Worm (Caenorhabditis elegans) whole organism, L1 larva: ENCODE measurements around the gene C03B1.1.

Experiments
- C04F5.9 ChIP-seq: sonication (generic microtip); optimal IDR thresholded peaks from 2 replicates; lab custom pipeline; 2016; ENCODE audit warnings: missing genetic modification characterization, missing compliant biosample characterization
- C16A3.4 ChIP-seq: fragments of 150-350 bp; optimal IDR thresholded peaks from 2 replicates; lab custom pipeline; 2014; ENCODE audit warnings: missing biosample characterization, missing genetic modification characterization
- F16B12.6 ChIP-seq: fragments of 150-350 bp; optimal IDR thresholded peaks from 2 replicates; lab custom pipeline; 2014; ENCODE audit warnings: missing biosample characterization, missing genetic modification characterization
- alr-1 ChIP-seq: fragments of 200-800 bp; sonication (Bioruptor generic); optimal IDR thresholded peaks from 2 replicates; lab custom pipeline; 2018; ENCODE audit warnings: borderline replicate concordance, mild to moderate bottlenecking, missing genetic modification characterization, missing compliant biosample characterization
- blmp-1 ChIP-seq: fragments of 150-350 bp; optimal IDR thresholded peaks from 2 replicates; lab custom pipeline; 2014; ENCODE audit warnings: missing biosample characterization, missing genetic modification characterization
- ceh-90 ChIP-seq: sonication (generic microtip); optimal IDR thresholded peaks from 2 replicates; lab custom pipeline; 2016; ENCODE audit warnings: missing genetic modification characterization, missing compliant biosample characterization
- dpl-1 ChIP-seq, 3 experiments: fragments of 150-350 bp in 2 of 3; sonication (generic microtip) in 1 of 3; optimal IDR thresholded peaks; 2 replicates each; lab custom pipeline; 2014 to 2017; ENCODE audit warnings: missing biosample characterization in 3 of 3, missing genetic modification characterization in 3 of 3, missing genetic modification reagents in 3 of 3
- efl-1 ChIP-seq, 4 experiments: fragments of 150-350 bp; optimal IDR thresholded peaks in 3 of 4; peaks in 1 of 4; 1 replicate in 1 of 4; 2 replicates in 3 of 4; lab custom pipeline; 2014; ENCODE audit warnings: missing biosample characterization in 2 of 4, missing genetic modification characterization in 2 of 4, missing genetic modification reagents in 2 of 4
- egl-13 ChIP-seq: sonication (generic microtip); optimal IDR thresholded peaks from 2 replicates; lab custom pipeline; 2016; ENCODE audit warnings: missing genotype, missing genetic modification reagents, missing genetic modification characterization, missing compliant biosample characterization
- egl-27 ChIP-seq, 2 experiments: fragments of 150-350 bp in 1 of 2; sonication (generic microtip); optimal IDR thresholded peaks; 3 replicates each; lab custom pipeline; 2017 to 2018; ENCODE audit warnings: missing biosample characterization in 2 of 2, missing genetic modification characterization in 2 of 2, missing genetic modification reagents in 2 of 2
- elt-3 ChIP-seq, 6 experiments: fragments of 150-350 bp in 1 of 6; sonication (generic microtip); optimal IDR thresholded peaks; 2 replicates each; lab custom pipeline; 2017 to 2018; ENCODE audit warnings: missing biosample characterization in 6 of 6, missing genetic modification characterization in 6 of 6, inconsistent platforms in 1 of 6
- fos-1 ChIP-seq: fragments of 150-350 bp; optimal IDR thresholded peaks from 2 replicates; lab custom pipeline; 2014; ENCODE audit warnings: missing biosample characterization, missing genetic modification characterization
- grh-1 ChIP-seq: fragments of 200-800 bp; sonication (Bioruptor generic); IDR thresholded peaks from 2 replicates; pipeline ENCODE4 v1.3.6; 2022; ENCODE audit warnings: missing genetic modification reagents, missing genetic modification characterization, missing compliant biosample characterization
- hlh-17 ChIP-seq: fragments of 200-800 bp; sonication (Bioruptor generic); optimal IDR thresholded peaks from 2 replicates; lab custom pipeline; 2018; ENCODE audit warnings: missing genetic modification characterization, mild to moderate bottlenecking, missing compliant biosample characterization, moderate library complexity, borderline replicate concordance
- hlh-4 ChIP-seq: sonication (generic microtip); optimal IDR thresholded peaks from 2 replicates; lab custom pipeline; 2016; ENCODE audit warnings: mild to moderate bottlenecking, missing genetic modification characterization, missing compliant biosample characterization
- isw-1 ChIP-seq: fragments of 200-800 bp; sonication (Bioruptor generic); IDR thresholded peaks from 2 replicates; pipeline ENCODE4 v1.3.6; 2022; ENCODE audit warnings: missing genetic modification characterization, missing compliant biosample characterization
- lin-35 ChIP-seq, 2 experiments: fragments of 150-350 bp; optimal IDR thresholded peaks; 2 replicates each; lab custom pipeline; 2014; ENCODE audit warnings: missing biosample characterization in 2 of 2, missing genetic modification characterization in 2 of 2, missing genetic modification reagents in 2 of 2
- lir-3 ChIP-seq: sonication (generic microtip); optimal IDR thresholded peaks from 2 replicates; lab custom pipeline; 2016; ENCODE audit warnings: mild to moderate bottlenecking, missing genetic modification characterization, moderate library complexity, missing compliant biosample characterization; ENCODE audit not compliant: poor library complexity
- mab-9 ChIP-seq: fragments of 200-800 bp; sonication (Bioruptor generic); IDR thresholded peaks from 2 replicates; pipeline ENCODE4 v1.3.6; 2022; ENCODE audit warnings: missing genetic modification reagents, missing genetic modification characterization, missing compliant biosample characterization
- mdl-1 ChIP-seq, 2 experiments: fragments of 150-350 bp; optimal IDR thresholded peaks; 2 replicates each; lab custom pipeline; 2014 to 2017; ENCODE audit warnings: missing biosample characterization in 2 of 2, missing genetic modification characterization in 2 of 2, inconsistent platforms in 1 of 2
- mep-1 ChIP-seq: fragments of 150-350 bp; optimal IDR thresholded peaks from 2 replicates; lab custom pipeline; 2014; ENCODE audit warnings: missing biosample characterization, missing genetic modification characterization
- nhr-20 ChIP-seq: sonication (generic microtip); optimal IDR thresholded peaks from 2 replicates; lab custom pipeline; 2016; ENCODE audit warnings: mild to moderate bottlenecking, missing genetic modification characterization, missing compliant biosample characterization
- nhr-77 ChIP-seq: fragments of 150-350 bp; optimal IDR thresholded peaks from 2 replicates; lab custom pipeline; 2014; ENCODE audit warnings: missing biosample characterization, missing genetic modification characterization
- nhr-85 ChIP-seq: sonication (generic microtip); peaks from one replicate; lab custom pipeline; 2016; ENCODE audit warnings: missing genetic modification characterization, inconsistent platforms, missing compliant biosample characterization
- nhr-90 ChIP-seq: sonication (generic microtip); optimal IDR thresholded peaks from 2 replicates; lab custom pipeline; 2016; ENCODE audit warnings: mild to moderate bottlenecking, missing genetic modification characterization, missing compliant biosample characterization; ENCODE audit not compliant: poor library complexity
- pag-3 ChIP-seq: sonication (generic microtip); optimal IDR thresholded peaks from 2 replicates; lab custom pipeline; 2017; ENCODE audit warnings: missing genetic modification characterization, mild to moderate bottlenecking, missing compliant biosample characterization, antibody characterized with exemption, borderline replicate concordance; ENCODE audit not compliant: insufficient read depth
- pax-3 ChIP-seq: fragments of 200-800 bp; sonication (Bioruptor generic); optimal IDR thresholded peaks from 2 replicates; lab custom pipeline; 2018; ENCODE audit warnings: mild to moderate bottlenecking, missing genetic modification characterization, moderate library complexity, missing compliant biosample characterization
- sptf-1 ChIP-seq: fragments of 150-350 bp; optimal IDR thresholded peaks from 2 replicates; lab custom pipeline; 2014; ENCODE audit warnings: missing biosample characterization, missing genetic modification characterization
- swsn-7 ChIP-seq: sonication (generic microtip); optimal IDR thresholded peaks from 2 replicates; lab custom pipeline; 2016; ENCODE audit warnings: missing genetic modification characterization, missing compliant biosample characterization
- unc-98 ChIP-seq: fragments of 200-800 bp; sonication (Bioruptor generic); IDR thresholded peaks from 2 replicates; pipeline ENCODE4 v1.3.6; 2022; ENCODE audit warnings: missing genetic modification characterization, missing compliant biosample characterization
- vab-15 ChIP-seq: sonication (generic microtip); optimal IDR thresholded peaks from 2 replicates; lab custom pipeline; 2017; ENCODE audit warnings: missing genotype, mild to moderate bottlenecking, missing genetic modification characterization, missing compliant biosample characterization
- zag-1 ChIP-seq: fragments of 150-350 bp; optimal IDR thresholded peaks from 2 replicates; lab custom pipeline; 2014; ENCODE audit warnings: missing biosample characterization, missing genetic modification characterization
- zip-4 ChIP-seq: fragments of 200-800 bp; sonication (Bioruptor generic); optimal IDR thresholded peaks from 2 replicates; lab custom pipeline; 2018; ENCODE audit warnings: mild to moderate bottlenecking, missing genetic modification characterization, moderate library complexity, missing compliant biosample characterization

Gene C03B1.1

ce11 chrX:6374451-6374850, at the start of gene C03B1.1:
C03B1.1 (plus strand) TSS chrX:6374751.
- TF ChIP-seq efl-1 (optimal IDR thresholded peaks at IDR 0.05; lab: Kevin White, UChicago) (no peak), efl-1 (GFP tag; optimal IDR thresholded peaks at IDR 0.05 in 1 of 2; lab: Kevin White, UChicago) (peak in 1 of 2 experiments; percentile 42), dpl-1 (GFP tag; optimal IDR thresholded peaks at IDR 0.05; lab: Kevin White, UChicago) (no peak)
- TF ChIP-seq, all 84 proteins: peak for 1

- TF ChIP-seq ceh-90 (tag; lab: Kevin White, UChicago): no peak
- TF ChIP-seq efl-1 (optimal IDR thresholded peaks at IDR 0.05; lab: Kevin White, UChicago): no peak
- TF ChIP-seq efl-1 (GFP tag; optimal IDR thresholded peaks at IDR 0.05 in 1 of 2; lab: Kevin White, UChicago): peak in 1 of 2 experiments; percentile 28
- no peak for TF ChIP-seq blmp-1 (tag; lab: Kevin White, UChicago)
- TF ChIP-seq nhr-85 (tag; lab: Kevin White, UChicago): peak; percentile 70
- no peak for TF ChIP-seq nhr-90 (tag; lab: Kevin White, UChicago)
- TF ChIP-seq F16B12.6 (tag; lab: Kevin White, UChicago): no peak
These were observed 48.5 kb upstream of the C03B1.1 start, which contains the start of gene col-168 for ce11 chrX:6326088-6326487. col-168 (plus strand) TSS chrX:6326388.

DNA sequence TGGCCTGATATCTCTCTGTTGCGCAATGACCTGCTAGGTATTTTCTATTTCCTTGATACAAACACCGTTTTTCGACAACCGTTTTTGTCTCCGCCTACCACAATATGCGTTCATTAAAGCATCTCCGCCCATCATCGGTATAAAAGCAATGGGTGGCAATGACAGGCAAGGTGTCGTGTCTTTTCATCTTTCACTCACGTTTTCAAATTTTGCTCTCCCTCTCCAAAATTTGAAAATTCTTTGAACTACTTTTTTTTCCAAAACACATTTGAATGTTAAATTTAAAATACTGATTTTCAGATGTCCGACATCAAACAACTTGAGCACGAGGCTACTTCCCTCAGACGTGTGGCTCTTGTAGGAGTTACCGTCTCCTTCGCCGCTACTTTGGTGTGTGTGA, 45.7 kb upstream of the C03B1.1 start, which contains the start of gene col-169:
TSS of gene col-169 (plus strand) at position 301 of the 400 bp plus-strand sequence.
- TF ChIP-seq egl-13 (tag; lab: Kevin White, UChicago) (no peak), swsn-7 (tag; lab: Kevin White, UChicago) (no peak), nhr-77 (tag; lab: Kevin White, UChicago) (no peak), C16A3.4 (tag; lab: Kevin White, UChicago) (no peak), zag-1 (tag; lab: Kevin White, UChicago) (no peak), fos-1 (no peak), mdl-1 (tag; optimal IDR thresholded peaks at IDR 0.05; lab: Kevin White, UChicago) (no peak), efl-1 (optimal IDR thresholded peaks at IDR 0.05; lab: Kevin White, UChicago) (no peak), efl-1 (GFP tag; optimal IDR thresholded peaks at IDR 0.05 in 1 of 2; lab: Kevin White, UChicago) (no peak), zip-4 (GFP tag; lab: Kevin White, UChicago) (no peak), grh-1 (GFP tag; lab: Robert Waterston, UW) (no peak), unc-98 (GFP tag; lab: Robert Waterston, UW) (no peak), mep-1 (tag; lab: Kevin White, UChicago) (no peak), egl-27 (tag; optimal IDR thresholded peaks at IDR 0.05; lab: Kevin White, UChicago) (no peak), isw-1 (GFP tag; lab: Robert Waterston, UW) (no peak), sptf-1 (tag; lab: Kevin White, UChicago) (no peak), pax-3 (tag; lab: Kevin White, UChicago) (no peak)
- TF ChIP-seq, all 84 proteins: peak for 0

- TF ChIP-seq mab-9 (GFP tag; lab: Robert Waterston, UW): no peak
- TF ChIP-seq elt-3 (tag; optimal IDR thresholded peaks at IDR 0.05; lab: Kevin White, UChicago): no peak
- TF ChIP-seq hlh-17 (GFP tag; lab: Kevin White, UChicago): no peak
- TF ChIP-seq nhr-20 (tag; lab: Kevin White, UChicago): no peak
- no peak for TF ChIP-seq unc-98 (GFP tag; lab: Robert Waterston, UW)
- TF ChIP-seq C04F5.9 (tag; lab: Kevin White, UChicago): no peak
These were observed 43.1 kb upstream of the C03B1.1 start, which contains the start of gene col-170 for ce11 chrX:6331409-6331808. col-170 (plus strand) TSS chrX:6331709.

DNA sequence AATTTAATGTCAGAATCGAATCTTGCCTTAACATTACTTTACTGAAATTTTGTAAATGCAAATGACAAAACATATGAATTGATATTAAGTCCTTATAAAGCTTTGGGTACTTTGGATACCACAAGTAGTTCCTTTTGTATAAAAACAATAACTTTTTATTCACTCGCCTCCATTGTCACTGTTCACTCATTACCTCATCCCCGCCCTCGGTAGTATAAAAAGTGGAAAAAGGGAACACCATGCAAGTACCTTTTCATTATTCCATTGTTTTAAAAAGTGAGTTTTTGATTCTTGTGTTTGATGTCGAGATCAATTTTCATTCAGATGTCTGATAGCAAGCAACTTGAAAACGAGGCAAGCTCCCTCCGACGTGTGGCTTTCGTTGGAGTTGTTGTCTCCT, 40.6 kb upstream of the C03B1.1 start, which contains the start of gene col-171:
TSS of gene col-171 (plus strand) at position 301 of the 400 bp plus-strand sequence.
- TF ChIP-seq pag-3 (tag; lab: Kevin White, UChicago) (no peak), C16A3.4 (tag; lab: Kevin White, UChicago) (no peak), efl-1 (optimal IDR thresholded peaks at IDR 0.05; lab: Kevin White, UChicago) (no peak), efl-1 (GFP tag; optimal IDR thresholded peaks at IDR 0.05 in 1 of 2; lab: Kevin White, UChicago) (peak in 1 of 2 experiments; percentile 22)

ce11 chrX:6334602-6335001, 39.9 kb upstream of the C03B1.1 start:
- TF ChIP-seq hlh-4 (tag; lab: Kevin White, UChicago) (no peak), alr-1 (tag; lab: Kevin White, UChicago) (no peak), lir-3 (tag; lab: Kevin White, UChicago) (no peak), vab-15 (tag; lab: Kevin White, UChicago) (no peak), lin-35 (GFP tag; optimal IDR thresholded peaks at IDR 0.05; lab: Kevin White, UChicago) (no peak), C04F5.9 (tag; lab: Kevin White, UChicago) (no peak), sptf-1 (tag; lab: Kevin White, UChicago) (no peak)
